Fruit fly (Drosophila melanogaster): ENCODE results near the gene PolI.
A peak's percentile ranks its signal among the peaks of the same experiment; 100 is the strongest.

The PolI gene

dm6 chr3R:8233370-8233773, at the start of gene PolI (continued):
- TF ChIP-seq CG3065 (GFP tag; optimal IDR thresholded peaks at IDR 0.05) (no peak), CG17328 (GFP tag; IDR thresholded peaks at IDR 0.05) (no peak), Mes4 (GFP tag; optimal IDR thresholded peaks at IDR 0.05) (no peak), Bteb2 (GFP tag; optimal IDR thresholded peaks at IDR 0.05) (no peak), CG6765 (GFP tag; optimal IDR thresholded peaks at IDR 0.05) (no peak), CG8281 (tag; optimal IDR thresholded peaks at IDR 0.05) (no peak), CG8924 (tag; optimal IDR thresholded peaks at IDR 0.05) (peak; percentile 2), wor (GFP tag; IDR thresholded peaks at IDR 0.05) (no peak), phol (tag; optimal IDR thresholded peaks at IDR 0.05) (peak; percentile 58), Nf-YB (GFP tag; optimal IDR thresholded peaks at IDR 0.05) (peak; percentile 42), Deaf1 (tag; optimal IDR thresholded peaks at IDR 0.05) (no peak), Sry-δ (GFP tag; optimal IDR thresholded peaks at IDR 0.05) (peak; percentile 93), ato (GFP tag; IDR thresholded peaks at IDR 0.05; ENCODE audit: partially characterized antibody) (peak; percentile 5; the same call in 1 of the 2 replicates), CG10565 (GFP tag; optimal IDR thresholded peaks at IDR 0.05) (no peak), CG31388 (GFP tag; optimal IDR thresholded peaks at IDR 0.05) (no peak), vvl (GFP tag; IDR thresholded peaks at IDR 0.05) (no peak; the same call in 1 of the 2 replicates), bab2 (GFP tag; optimal IDR thresholded peaks at IDR 0.05) (no peak), CG11247 (GFP tag; IDR thresholded peaks at IDR 0.05) (no peak), CG34376 (GFP tag; optimal IDR thresholded peaks at IDR 0.05) (peak; percentile 8), BtbVII (GFP tag; optimal IDR thresholded peaks at IDR 0.05) (no peak), her (GFP tag; optimal IDR thresholded peaks at IDR 0.05) (no peak), Elba2 (GFP tag; optimal IDR thresholded peaks at IDR 0.05) (peak; percentile 12), CG7357 (GFP tag; IDR thresholded peaks at IDR 0.05) (no peak), stc (GFP tag; IDR thresholded peaks at IDR 0.05) (no peak), CG7786 (GFP tag; optimal IDR thresholded peaks at IDR 0.05) (no peak), Meics (GFP tag; optimal IDR thresholded peaks at IDR 0.05) (no peak), CG8765 (GFP tag; IDR thresholded peaks at IDR 0.05) (no peak), gcm2 (GFP tag; optimal IDR thresholded peaks at IDR 0.05) (no peak), CG2875 (GFP tag; optimal IDR thresholded peaks at IDR 0.05) (no peak), CG10979 (tag; optimal IDR thresholded peaks at IDR 0.05) (peak; percentile 8), Opbp (GFP tag; IDR thresholded peaks at IDR 0.05; ENCODE audit: partially characterized antibody) (peak; percentile 59; the same call in 2 of the 3 replicates), insv (GFP tag; optimal IDR thresholded peaks at IDR 0.05) (peak in 1 of 2 experiments; percentile 65), Usf (GFP tag; optimal IDR thresholded peaks at IDR 0.05) (no peak), Max (GFP tag; optimal IDR thresholded peaks at IDR 0.05) (no peak), fru (optimal IDR thresholded peaks at IDR 0.05) (no peak), dpn (GFP tag; optimal IDR thresholded peaks at IDR 0.05) (peak in 1 of 2 experiments; percentile 23), Xbp1 (GFP tag; optimal IDR thresholded peaks at IDR 0.05) (peak; percentile 11), trh (GFP tag; optimal IDR thresholded peaks at IDR 0.05) (no peak), Rx (GFP tag; IDR thresholded peaks at IDR 0.05) (no peak), CG34422 (GFP tag; IDR thresholded peaks at IDR 0.05) (no peak; the same call in 2 of the 3 replicates), CG14710 (tag; optimal IDR thresholded peaks at IDR 0.05) (peak; percentile 68), E2f1 (GFP tag; IDR thresholded peaks at IDR 0.05) (no peak), CG12659 (GFP tag; optimal IDR thresholded peaks at IDR 0.05) (peak; percentile 81), gce (GFP tag; IDR thresholded peaks at IDR 0.05) (no peak), CG17568 (GFP tag; optimal IDR thresholded peaks at IDR 0.05) (peak; percentile 22), hbn (GFP tag; IDR thresholded peaks at IDR 0.05; ENCODE audit: partially characterized antibody) (0 out of 2 replicates have a peak, but pooled peaks have one; percentile 30), ERR (GFP tag; optimal IDR thresholded peaks at IDR 0.05) (no peak), CG34224 (GFP tag; IDR thresholded peaks at IDR 0.05; ENCODE audit: partially characterized antibody) (no peak), HmgZ (tag; optimal IDR thresholded peaks at IDR 0.05) (peak; percentile 82), MTF-1 (GFP tag; optimal IDR thresholded peaks at IDR 0.05; ENCODE audit: borderline replicate concordance) (no peak), dysf (GFP tag; IDR thresholded peaks at IDR 0.05) (no peak), Myb (GFP tag; optimal IDR thresholded peaks at IDR 0.05) (peak; percentile 99)
